Worm (Caenorhabditis elegans) whole organism, late embryonic: ENCODE measurements around the gene ldb-1.

Experiments used
- C38D4.7 ChIP-seq: fragments of 200-800 bp; sonication (Bioruptor generic); optimal IDR thresholded peaks from 2 replicates; lab custom pipeline; 2018; ENCODE audit warnings: mild to moderate bottlenecking, missing genetic modification characterization, moderate library complexity, missing compliant biosample characterization
- T23F11.4 ChIP-seq: fragments of 200-800 bp; sonication (Bioruptor generic); optimal IDR thresholded peaks from 2 replicates; lab custom pipeline; 2018; ENCODE audit warnings: mild to moderate bottlenecking, missing genetic modification characterization, missing compliant biosample characterization
- Y22D7AL.16 ChIP-seq: sonication (generic microtip); optimal IDR thresholded peaks from 2 replicates; lab custom pipeline; 2016; ENCODE audit warnings: missing genetic modification characterization, missing compliant biosample characterization
- ama-1 ChIP-seq: fragments of 150-350 bp; optimal IDR thresholded peaks from 2 replicates; lab custom pipeline; 2014
- ceh-19 ChIP-seq: fragments of 200-800 bp; sonication (Bioruptor generic); optimal IDR thresholded peaks from 2 replicates; lab custom pipeline; 2018; ENCODE audit warnings: mild to moderate bottlenecking, missing genetic modification characterization, missing compliant biosample characterization
- ceh-22 ChIP-seq: sonication (generic microtip); optimal IDR thresholded peaks from 2 replicates; lab custom pipeline; 2017; ENCODE audit warnings: missing biosample characterization, missing genetic modification characterization
- ceh-24 ChIP-seq: sonication (generic microtip); optimal IDR thresholded peaks from 2 replicates; lab custom pipeline; 2016; ENCODE audit warnings: mild to moderate bottlenecking, missing genetic modification characterization, missing compliant biosample characterization
- ceh-30 ChIP-seq: fragments of 150-350 bp; optimal IDR thresholded peaks from 2 replicates; lab custom pipeline; 2014; ENCODE audit warnings: missing biosample characterization, missing genetic modification characterization
- ceh-31 ChIP-seq: sonication (generic microtip); optimal IDR thresholded peaks from 2 replicates; lab custom pipeline; 2016; ENCODE audit warnings: missing genetic modification characterization, missing compliant biosample characterization
- ceh-34 ChIP-seq: sonication (generic microtip); optimal IDR thresholded peaks from 2 replicates; lab custom pipeline; 2016; ENCODE audit warnings: mild to moderate bottlenecking, missing genetic modification characterization, missing compliant biosample characterization
- che-1 ChIP-seq: sonication (generic microtip); optimal IDR thresholded peaks from 2 replicates; lab custom pipeline; 2016; ENCODE audit warnings: mild to moderate bottlenecking, missing genetic modification characterization, missing compliant biosample characterization
- elt-2 ChIP-seq: sonication (generic microtip); optimal IDR thresholded peaks from 2 replicates; lab custom pipeline; 2016; ENCODE audit warnings: missing genetic modification reagents, missing genetic modification characterization, missing compliant biosample characterization
- elt-4 ChIP-seq: sonication (generic microtip); optimal IDR thresholded peaks from 2 replicates; lab custom pipeline; 2016; ENCODE audit warnings: missing genetic modification characterization, missing compliant biosample characterization
- eyg-1 ChIP-seq: sonication (generic microtip); optimal IDR thresholded peaks from 2 replicates; lab custom pipeline; 2016; ENCODE audit warnings: missing genotype, missing genetic modification characterization, missing compliant biosample characterization
- fax-1 ChIP-seq: sonication (generic microtip); optimal IDR thresholded peaks from 2 replicates; lab custom pipeline; 2016; ENCODE audit warnings: missing genotype, missing genetic modification characterization, missing compliant biosample characterization
- gmeb-2 ChIP-seq: sonication (generic microtip); optimal IDR thresholded peaks from 2 replicates; lab custom pipeline; 2016; ENCODE audit warnings: missing genetic modification characterization, inconsistent platforms, missing compliant biosample characterization
- hlh-13 ChIP-seq: fragments of 200-800 bp; sonication (Bioruptor generic); optimal IDR thresholded peaks from 2 replicates; lab custom pipeline; 2018; ENCODE audit warnings: mild to moderate bottlenecking, missing genetic modification characterization, missing compliant biosample characterization
- hlh-15 ChIP-seq: sonication (generic microtip); optimal IDR thresholded peaks from 2 replicates; lab custom pipeline; 2016; ENCODE audit warnings: missing genetic modification characterization, missing compliant biosample characterization
- hlh-6 ChIP-seq: sonication (generic microtip); optimal IDR thresholded peaks from 2 replicates; lab custom pipeline; 2016; ENCODE audit warnings: missing genotype, missing genetic modification characterization, missing compliant biosample characterization
- hlh-8 ChIP-seq: sonication (generic microtip); optimal IDR thresholded peaks from 2 replicates; lab custom pipeline; 2016; ENCODE audit warnings: missing genotype, missing genetic modification characterization, missing compliant biosample characterization
- nfya-1 ChIP-seq: sonication (generic microtip); optimal IDR thresholded peaks from 2 replicates; lab custom pipeline; 2017; ENCODE audit warnings: missing genetic modification characterization, mild to moderate bottlenecking, missing compliant biosample characterization, antibody characterized with exemption, moderate library complexity
- npax-4 ChIP-seq: sonication (generic microtip); optimal IDR thresholded peaks from 2 replicates; lab custom pipeline; 2016; ENCODE audit warnings: missing genetic modification characterization, missing compliant biosample characterization
- pag-3 ChIP-seq: sonication (generic microtip); optimal IDR thresholded peaks from 2 replicates; lab custom pipeline; 2016; ENCODE audit warnings: missing compliant biosample characterization, missing genetic modification characterization, borderline replicate concordance
- pat-9 ChIP-seq: fragments of 200-800 bp; sonication (Bioruptor generic); optimal IDR thresholded peaks from 2 replicates; lab custom pipeline; 2018; ENCODE audit warnings: mild to moderate bottlenecking, missing genetic modification characterization, moderate library complexity, missing compliant biosample characterization
- pax-1 ChIP-seq: fragments of 150-350 bp; optimal IDR thresholded peaks from 2 replicates; lab custom pipeline; 2014; ENCODE audit warnings: missing biosample characterization, missing genetic modification characterization
- pha-2 ChIP-seq: sonication (generic microtip); optimal IDR thresholded peaks from 2 replicates; lab custom pipeline; 2017; ENCODE audit warnings: mild to moderate bottlenecking, missing genetic modification characterization, missing compliant biosample characterization
- pqm-1 ChIP-seq: sonication (generic microtip); optimal IDR thresholded peaks from 2 replicates; lab custom pipeline; 2016; ENCODE audit warnings: missing genetic modification characterization, missing compliant biosample characterization
- pros-1 ChIP-seq: fragments of 150-350 bp; optimal IDR thresholded peaks from 2 replicates; lab custom pipeline; 2014; ENCODE audit warnings: missing biosample characterization, missing genetic modification reagents, missing genetic modification characterization
- rnt-1 ChIP-seq: sonication (generic microtip); optimal IDR thresholded peaks from 2 replicates; lab custom pipeline; 2016; ENCODE audit warnings: missing genetic modification characterization, missing compliant biosample characterization
- sdc-2 ChIP-seq: sonication (generic microtip); optimal IDR thresholded peaks from 2 replicates; lab custom pipeline; 2016; ENCODE audit warnings: missing genotype, missing genetic modification characterization, missing compliant biosample characterization
- sox-2 ChIP-seq: fragments of 200-800 bp; sonication (Bioruptor generic); IDR thresholded peaks from 2 replicates; pipeline ENCODE4 v1.3.6; 2022; ENCODE audit warnings: missing genetic modification reagents, missing genetic modification characterization, missing compliant biosample characterization
- sox-4 ChIP-seq: sonication (generic microtip); optimal IDR thresholded peaks from 2 replicates; lab custom pipeline; 2017; ENCODE audit warnings: mild to moderate bottlenecking, missing genetic modification characterization, inconsistent platforms, missing compliant biosample characterization
- syd-9 ChIP-seq: sonication (generic microtip); optimal IDR thresholded peaks from 2 replicates; lab custom pipeline; 2016; ENCODE audit warnings: mild to moderate bottlenecking, missing genetic modification characterization, moderate library complexity, missing compliant biosample characterization
- unc-55 ChIP-seq: sonication (generic microtip); optimal IDR thresholded peaks from 2 replicates; lab custom pipeline; 2017; ENCODE audit warnings: missing biosample characterization, missing genetic modification reagents, missing genetic modification characterization
- unc-86 ChIP-seq: sonication (generic microtip); optimal IDR thresholded peaks from 2 replicates; lab custom pipeline; 2016; ENCODE audit warnings: missing genetic modification characterization, missing compliant biosample characterization
- zip-5 ChIP-seq: sonication (generic microtip); optimal IDR thresholded peaks from 2 replicates; lab custom pipeline; 2016; ENCODE audit warnings: missing genetic modification characterization, missing compliant biosample characterization

ldb-1 gene

ce11 chrX:11047183-11047582 is 18.5 kb downstream of the ldb-1 start, which contains the start of gene clc-1:
Gene clc-1, plus strand, starts transcription at chrX:11047446.
- TF ChIP-seq sox-2 (no peak), eyg-1 (tag; lab: Kevin White, UChicago) (no peak), hlh-15 (tag; lab: Kevin White, UChicago) (no peak), pqm-1 (no peak), elt-2 (tag; lab: Kevin White, UChicago) (peak; percentile 59), pag-3 (no peak)

ce11 chrX:11050335-11050734 is 21.6 kb downstream of the ldb-1 start:
- TF ChIP-seq syd-9 (tag; lab: Kevin White, UChicago), result no peak
- no peak for TF ChIP-seq hlh-8 (tag; lab: Kevin White, UChicago)
- no peak for TF ChIP-seq ceh-24 (tag; lab: Kevin White, UChicago)
- no peak for TF ChIP-seq npax-4 (tag; lab: Kevin White, UChicago)
- TF ChIP-seq ceh-34 (tag; lab: Kevin White, UChicago), result no peak
- TF ChIP-seq T23F11.4 (GFP tag; lab: Kevin White, UChicago), result no peak
- TF ChIP-seq ama-1 (lab: Kevin White, UChicago), result no peak
- no peak for TF ChIP-seq Y22D7AL.16 (tag; lab: Kevin White, UChicago)
- no peak for TF ChIP-seq gmeb-2 (tag; lab: Kevin White, UChicago)
- TF ChIP-seq zip-5 (tag; lab: Kevin White, UChicago), result no peak
- TF ChIP-seq sox-4, result no peak
- TF ChIP-seq, all 69 proteins: peak for 0

ce11 chrX:11053615-11054014 is 24.9 kb downstream of the ldb-1 start, which contains the start of gene C09F12.2:
Gene C09F12.2, plus strand, starts transcription at chrX:11053915.
- TF ChIP-seq fax-1 (tag; lab: Kevin White, UChicago) (no peak), pat-9 (no peak), che-1 (no peak), nfya-1 (no peak), sdc-2 (tag; lab: Kevin White, UChicago) (no peak), pax-1 (no peak), unc-55 (GFP tag; lab: Kevin White, UChicago) (no peak), ceh-19 (GFP tag; lab: Kevin White, UChicago) (no peak), C38D4.7 (GFP tag; lab: Kevin White, UChicago) (no peak), hlh-6 (no peak)
- TF ChIP-seq, all 69 proteins: peak for 0

ce11 chrX:11057028-11057427 is 28.3 kb downstream of the ldb-1 start, which contains the start of gene lpr-3:
Gene lpr-3, plus strand, starts transcription at chrX:11057401.
- TF ChIP-seq unc-55 (GFP tag; lab: Kevin White, UChicago), result peak; percentile 63
- TF ChIP-seq rnt-1 (tag; lab: Kevin White, UChicago), result peak; percentile 74
- peak; percentile 0 for TF ChIP-seq pros-1 (tag; lab: Kevin White, UChicago)
- peak; percentile 4 for TF ChIP-seq ceh-31 (tag; lab: Kevin White, UChicago)
- no peak for TF ChIP-seq elt-4 (tag; lab: Kevin White, UChicago)
- TF ChIP-seq ceh-22 (tag; lab: Kevin White, UChicago), result no peak
- peak; percentile 54 for TF ChIP-seq nfya-1

- no peak for TF ChIP-seq unc-86 (tag; lab: Kevin White, UChicago)
- no peak for TF ChIP-seq pha-2
- TF ChIP-seq hlh-13 (GFP tag; lab: Kevin White, UChicago), result no peak
- TF ChIP-seq ceh-34 (tag; lab: Kevin White, UChicago), result no peak
- no peak for TF ChIP-seq zip-5 (tag; lab: Kevin White, UChicago)
- peak; percentile 19 for TF ChIP-seq ama-1 (lab: Kevin White, UChicago)
- no peak for TF ChIP-seq ceh-30 (tag; lab: Kevin White, UChicago)
- TF ChIP-seq ceh-31 (tag; lab: Kevin White, UChicago), result peak; percentile 2
- TF ChIP-seq ceh-19 (GFP tag; lab: Kevin White, UChicago), result no peak
- TF ChIP-seq pqm-1, result no peak
- TF ChIP-seq, all 69 proteins: peak for 2
These were observed 31.0 kb downstream of the ldb-1 start, which contains the start of gene lpr-6 for ce11 chrX:11059744-11060143. Gene lpr-6, plus strand, starts transcription at chrX:11059994.
